Fruit fly (Drosophila melanogaster) whole organism, embryonic: ENCODE measurements around the gene Zaf1.

Experiments
- Ada2b ChIP-seq: fragments of 200-800 bp; sonication (Bioruptor generic); IDR thresholded peaks from 2 replicates; pipeline ENCODE4 v1.3.6; 2022; ENCODE audit warnings: missing biosample characterization, missing genetic modification characterization
- BEAF-32 ChIP-seq: fragments of 200-800 bp; sonication (Bioruptor generic); optimal IDR thresholded peaks from 3 replicates; lab custom pipeline; 2017; ENCODE audit warnings: missing biosample characterization, missing genetic modification characterization, mild to moderate bottlenecking, moderate library complexity, missing genetic modification reagents
- Bteb2 ChIP-seq: fragments of 200-800 bp; sonication (Bioruptor generic); optimal IDR thresholded peaks from 2 replicates; lab custom pipeline; 2016; ENCODE audit warnings: missing biosample characterization, missing genetic modification characterization
- CG12236 ChIP-seq: fragments of 200-800 bp; sonication (Bioruptor generic); optimal IDR thresholded peaks from 2 replicates; lab custom pipeline; 2016; ENCODE audit warnings: missing biosample characterization, missing genetic modification characterization
- CG1233 ChIP-seq: fragments of 200-800 bp; sonication (Bioruptor generic); optimal IDR thresholded peaks from 4 replicates; lab custom pipeline; 2018; ENCODE audit warnings: missing biosample characterization, mild to moderate bottlenecking, missing genetic modification characterization
- CG13894 ChIP-seq: fragments of 200-800 bp; sonication (Bioruptor generic); optimal IDR thresholded peaks from 3 replicates; lab custom pipeline; 2018; ENCODE audit warnings: missing biosample characterization, mild to moderate bottlenecking, missing genetic modification characterization, moderate library complexity
- CG14710 ChIP-seq: fragments of 200-800 bp; sonication (Bioruptor generic); optimal IDR thresholded peaks from 3 replicates; lab custom pipeline; 2019; ENCODE audit warnings: missing biosample characterization, mild to moderate bottlenecking, missing genetic modification characterization, moderate library complexity
- CG14965 ChIP-seq: fragments of 200-800 bp; sonication (Bioruptor generic); optimal IDR thresholded peaks from 2 replicates; lab custom pipeline; 2016; ENCODE audit warnings: missing biosample characterization, missing genetic modification characterization, borderline replicate concordance
- CG1529 ChIP-seq: fragments of 200-800 bp; sonication (Bioruptor generic); optimal IDR thresholded peaks from 3 replicates; lab custom pipeline; 2018; ENCODE audit warnings: missing biosample characterization, missing genetic modification characterization
- CG3847 ChIP-seq: fragments of 200-800 bp; sonication (Bioruptor generic); IDR thresholded peaks from 2 replicates; pipeline ENCODE4 v1.3.6; 2022; ENCODE audit warnings: missing biosample characterization, missing genetic modification characterization
- CG4404 ChIP-seq: fragments of 200-800 bp; sonication (Bioruptor generic); IDR thresholded peaks from 2 replicates; pipeline ENCODE4 v1.3.6; 2022; ENCODE audit warnings: missing biosample characterization, missing genetic modification characterization
- CG4617 ChIP-seq: fragments of 200-800 bp; sonication (Bioruptor generic); optimal IDR thresholded peaks from 3 replicates; lab custom pipeline; 2016; ENCODE audit warnings: missing biosample characterization, missing genetic modification characterization, borderline replicate concordance
- CG4707 ChIP-seq: fragments of 200-800 bp; sonication (Bioruptor generic); optimal IDR thresholded peaks from 2 replicates; lab custom pipeline; 2018; ENCODE audit warnings: missing biosample characterization, mild to moderate bottlenecking, missing genetic modification characterization, moderate library complexity
- CG4730 ChIP-seq: fragments of 200-800 bp; sonication (Bioruptor generic); IDR thresholded peaks from 2 replicates; pipeline ENCODE4 v1.3.6; 2022; ENCODE audit warnings: missing biosample characterization, missing genetic modification characterization
- CG6272 ChIP-seq: fragments of 200-800 bp; sonication (Bioruptor generic); IDR thresholded peaks from 2 replicates; pipeline ENCODE4 v1.3.6; 2022; ENCODE audit warnings: missing biosample characterization, missing genetic modification characterization
- CG8290 ChIP-seq, 3 experiments: fragments of 200-800 bp; sonication (Bioruptor generic); optimal IDR thresholded peaks; 2 replicates each; lab custom pipeline; 2016 to 2019; ENCODE audit warnings: missing biosample characterization in 3 of 3, missing genetic modification characterization in 3 of 3, mild to moderate bottlenecking in 2 of 3, moderate library complexity in 1 of 3
- CG8478 ChIP-seq: fragments of >200 bp; optimal IDR thresholded peaks from 2 replicates; lab custom pipeline; 2018
- CG9437 ChIP-seq: fragments of 200-800 bp; sonication (Bioruptor generic); optimal IDR thresholded peaks from 2 replicates; lab custom pipeline; 2018; ENCODE audit warnings: missing biosample characterization, mild to moderate bottlenecking, missing genetic modification characterization
- Dfd ChIP-seq, 2 experiments: fragments of >200 bp; optimal IDR thresholded peaks; 2 replicates each; lab custom pipeline; 2017; ENCODE audit warnings: missing biosample characterization in 2 of 2, missing genetic modification characterization in 2 of 2
- Dll ChIP-seq: fragments of 200-800 bp; sonication (Bioruptor generic); IDR thresholded peaks from 4 replicates; pipeline ENCODE4 v1.3.6; 2022; ENCODE audit warnings: missing biosample characterization, missing genetic modification characterization; ENCODE audit not compliant: partially characterized antibody
- Drgx ChIP-seq: fragments of 200-800 bp; sonication (Bioruptor generic); IDR thresholded peaks from 2 replicates; pipeline ENCODE4 v1.3.6; 2022; ENCODE audit warnings: missing biosample characterization, missing genetic modification characterization
- HLH54F ChIP-seq: fragments of 200-800 bp; sonication (Bioruptor generic); optimal IDR thresholded peaks from 3 replicates; lab custom pipeline; 2016; ENCODE audit warnings: missing biosample characterization, missing genetic modification characterization
- Hr3 ChIP-seq: fragments of 200-800 bp; sonication (Bioruptor generic); optimal IDR thresholded peaks from 3 replicates; lab custom pipeline; 2016; ENCODE audit warnings: missing biosample characterization, missing genetic modification characterization
- Lhr ChIP-seq: fragments of 200-800 bp; sonication (Bioruptor generic); optimal IDR thresholded peaks from 3 replicates; lab custom pipeline; 2017; ENCODE audit warnings: mild to moderate bottlenecking, missing biosample characterization, missing genetic modification reagents, missing genetic modification characterization
- MBD-R2 ChIP-seq: fragments of 200-800 bp; sonication (Bioruptor generic); IDR thresholded peaks from 2 replicates; pipeline ENCODE4 v1.3.6; 2022; ENCODE audit warnings: missing biosample characterization, missing genetic modification characterization
- Pdp1 ChIP-seq, 2 experiments: fragments of 200-800 bp; sonication (Bioruptor generic); optimal IDR thresholded peaks; 3 replicates each; lab custom pipeline; 2016; ENCODE audit warnings: missing biosample characterization in 2 of 2, missing genetic modification characterization in 2 of 2, mild to moderate bottlenecking in 1 of 2, moderate library complexity in 1 of 2
- Six4 ChIP-seq: fragments of 200-800 bp; sonication (Bioruptor generic); optimal IDR thresholded peaks from 2 replicates; lab custom pipeline; 2016; ENCODE audit warnings: missing biosample characterization, missing genetic modification characterization
- TFAM ChIP-seq: fragments of 200-800 bp; sonication (Bioruptor generic); optimal IDR thresholded peaks from 2 replicates; lab custom pipeline; 2017; ENCODE audit warnings: missing biosample characterization, missing genetic modification characterization, inconsistent platforms
- br ChIP-seq: fragments of >200 bp; optimal IDR thresholded peaks from 2 replicates; lab custom pipeline; 2017
- chinmo ChIP-seq: fragments of 200-800 bp; sonication (Bioruptor generic); IDR thresholded peaks from 4 replicates; pipeline ENCODE4 v1.3.6; 2022; ENCODE audit warnings: missing biosample characterization, missing genetic modification characterization; ENCODE audit not compliant: partially characterized antibody
- corto ChIP-seq: fragments of 200-800 bp; sonication (Bioruptor generic); optimal IDR thresholded peaks from 2 replicates; lab custom pipeline; 2016; ENCODE audit warnings: missing biosample characterization, mild to moderate bottlenecking, missing genetic modification characterization, moderate library complexity
- crc ChIP-seq: fragments of 200-800 bp; sonication (Bioruptor generic); optimal IDR thresholded peaks from 2 replicates; lab custom pipeline; 2016; ENCODE audit warnings: missing biosample characterization, missing genetic modification characterization
- da ChIP-seq: fragments of 200-800 bp; sonication (Bioruptor generic); optimal IDR thresholded peaks from 2 replicates; lab custom pipeline; 2016; ENCODE audit warnings: missing biosample characterization, missing genetic modification characterization
- dan ChIP-seq: fragments of 200-800 bp; sonication (Bioruptor generic); IDR thresholded peaks from 2 replicates; pipeline ENCODE4 v1.3.6; 2022; ENCODE audit warnings: missing biosample characterization, missing genetic modification characterization
- gsb ChIP-seq: fragments of 200-800 bp; sonication (Bioruptor generic); IDR thresholded peaks from 2 replicates; pipeline ENCODE4 v1.3.6; 2022; ENCODE audit warnings: missing biosample characterization, missing genetic modification characterization
- her ChIP-seq: fragments of 200-800 bp; sonication (Bioruptor generic); optimal IDR thresholded peaks from 2 replicates; lab custom pipeline; 2016; ENCODE audit warnings: missing biosample characterization, missing genetic modification characterization
- ind ChIP-seq: fragments of 200-800 bp; sonication (Bioruptor generic); optimal IDR thresholded peaks from 3 replicates; lab custom pipeline; 2016; ENCODE audit warnings: missing biosample characterization, missing genetic modification characterization
- ken ChIP-seq: fragments of 200-800 bp; sonication (Bioruptor generic); IDR thresholded peaks from 3 replicates; pipeline ENCODE4 v1.3.6; 2022; ENCODE audit warnings: missing biosample characterization, missing genetic modification characterization
- lab ChIP-seq: fragments of 200-800 bp; sonication (Bioruptor generic); optimal IDR thresholded peaks from 3 replicates; lab custom pipeline; 2017; ENCODE audit warnings: missing biosample characterization, missing genetic modification characterization, mild to moderate bottlenecking, moderate library complexity, missing genetic modification reagents
- mirr ChIP-seq: fragments of 200-800 bp; sonication (Bioruptor generic); optimal IDR thresholded peaks from 3 replicates; lab custom pipeline; 2018; ENCODE audit warnings: missing biosample characterization, mild to moderate bottlenecking, missing genetic modification characterization
- odd ChIP-seq: fragments of 200-800 bp; sonication (Bioruptor generic); optimal IDR thresholded peaks from 2 replicates; lab custom pipeline; 2017; ENCODE audit warnings: missing biosample characterization, mild to moderate bottlenecking, missing genetic modification characterization
- pfk ChIP-seq: fragments of 200-800 bp; sonication (Bioruptor generic); optimal IDR thresholded peaks from 2 replicates; lab custom pipeline; 2018; ENCODE audit warnings: missing biosample characterization, mild to moderate bottlenecking, missing genetic modification characterization, moderate library complexity
- repo ChIP-seq: fragments of 200-800 bp; sonication (Bioruptor generic); optimal IDR thresholded peaks from 2 replicates; lab custom pipeline; 2016; ENCODE audit warnings: missing biosample characterization, missing genetic modification characterization
- ro ChIP-seq: fragments of 200-800 bp; sonication (Bioruptor generic); IDR thresholded peaks from 2 replicates; pipeline ENCODE4 v1.3.6; 2022; ENCODE audit warnings: missing biosample characterization, missing genetic modification characterization
- scrt ChIP-seq: fragments of 200-800 bp; sonication (Bioruptor generic); optimal IDR thresholded peaks from 2 replicates; lab custom pipeline; 2018; ENCODE audit warnings: missing biosample characterization, mild to moderate bottlenecking, missing genetic modification characterization, moderate library complexity
- sug ChIP-seq: fragments of 200-800 bp; optimal IDR thresholded peaks from 2 replicates; lab custom pipeline; 2019; ENCODE audit warnings: missing biosample characterization, mild to moderate bottlenecking, missing genetic modification characterization, moderate library complexity
- tio ChIP-seq: fragments of 200-800 bp; sonication (Bioruptor generic); optimal IDR thresholded peaks from 2 replicates; lab custom pipeline; 2017; ENCODE audit warnings: missing biosample characterization, missing genetic modification characterization, inconsistent platforms
- twi ChIP-seq: fragments of 200-800 bp; optimal IDR thresholded peaks from 2 replicates; lab custom pipeline; 2019; ENCODE audit warnings: missing biosample characterization, mild to moderate bottlenecking, missing genetic modification characterization, moderate library complexity
- tx ChIP-seq: fragments of 200-800 bp; sonication (Bioruptor generic); optimal IDR thresholded peaks from 2 replicates; lab custom pipeline; 2016; ENCODE audit warnings: missing biosample characterization, missing genetic modification characterization
- unc-4 ChIP-seq: fragments of 200-800 bp; sonication (Bioruptor generic); IDR thresholded peaks from 2 replicates; pipeline ENCODE4 v1.3.6; 2022; ENCODE audit warnings: missing biosample characterization, missing genetic modification characterization; ENCODE audit not compliant: partially characterized antibody
- vvl ChIP-seq: fragments of 200-800 bp; sonication (Bioruptor generic); IDR thresholded peaks from 2 replicates; pipeline ENCODE4 v1.3.6; 2022; ENCODE audit warnings: missing biosample characterization, missing genetic modification characterization

Zaf1 gene

DNA sequence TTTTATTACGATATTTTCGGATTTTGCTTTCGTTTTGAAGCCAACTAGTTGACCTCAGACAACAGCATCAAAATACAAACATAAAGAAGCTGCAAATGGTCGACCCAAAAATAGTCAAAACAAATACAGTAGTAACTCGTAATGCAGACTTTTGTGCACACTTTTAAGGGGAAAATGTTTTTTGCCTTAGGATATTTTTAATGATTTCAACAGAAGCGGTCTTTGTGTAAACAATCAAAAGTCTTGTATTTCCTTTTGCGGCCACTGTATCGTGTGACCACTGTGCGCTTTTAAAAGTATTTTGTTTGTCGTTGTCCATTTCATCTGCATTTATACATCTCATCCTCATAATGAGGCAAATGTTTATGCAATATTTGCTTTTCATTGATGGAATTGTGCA lies 24.0 kb upstream of the Zaf1 start (continued):
- TF ChIP-seq CG12236 (GFP tag; lab: Kevin White, UChicago) (peak; percentile 88), lab (GFP tag; lab: Kevin White, UChicago) (peak; percentile 98), corto (GFP tag; lab: Kevin White, UChicago) (no peak), Lhr (GFP tag; lab: Kevin White, UChicago) (peak; percentile 40), CG4707 (peak; percentile 82), Pdp1 (GFP tag; optimal IDR thresholded peaks at IDR 0.05; lab: Kevin White, UChicago) (peak; percentile 95 to 98), da (peak; percentile 95), br (lab: Kevin White, UChicago) (no peak), tio (GFP tag; lab: Kevin White, UChicago) (peak; percentile 94), her (GFP tag; lab: Kevin White, UChicago) (peak; percentile 96), Drgx (GFP tag; lab: Robert Waterston, UW) (peak; percentile 89), CG14965 (GFP tag; lab: Kevin White, UChicago) (peak; percentile 73), CG3847 (GFP tag; lab: Robert Waterston, UW) (peak; percentile 98), mirr (GFP tag; lab: Kevin White, UChicago) (peak; percentile 98), twi (tag; lab: Kevin White, UChicago) (peak; percentile 82), CG9437 (GFP tag; lab: Kevin White, UChicago) (peak; percentile 85), CG4730 (peak; percentile 95), ken (GFP tag; lab: Robert Waterston, UW) (peak; percentile 96), Dll (no peak), chinmo (GFP tag; lab: Robert Waterston, UW) (peak; percentile 54; the same call in 1 of the 4 replicates), MBD-R2 (GFP tag; lab: Robert Waterston, UW) (peak; percentile 94), CG4617 (GFP tag; lab: Kevin White, UChicago) (peak; percentile 83), Dfd (GFP tag; optimal IDR thresholded peaks at IDR 0.05; lab: Kevin White, UChicago) (no peak), CG6272 (GFP tag; lab: Robert Waterston, UW) (peak; percentile 93), CG14710 (peak; percentile 53), unc-4 (GFP tag; lab: Robert Waterston, UW) (no peak), CG8478 (lab: Kevin White, UChicago) (no peak), crc (GFP tag; lab: Kevin White, UChicago) (peak; percentile 97), vvl (peak; percentile 99), Six4 (GFP tag; lab: Kevin White, UChicago) (peak; percentile 92), repo (peak; percentile 96), BEAF-32 (peak; percentile 9), HLH54F (GFP tag; lab: Kevin White, UChicago) (peak; percentile 97), Bteb2 (peak; percentile 96), pfk (peak; percentile 34), CG4404 (GFP tag; lab: Robert Waterston, UW) (peak; percentile 94), sug (tag; lab: Kevin White, UChicago) (peak; percentile 96), TFAM (GFP tag; lab: Kevin White, UChicago) (peak; percentile 8), scrt (GFP tag; lab: Kevin White, UChicago) (peak; percentile 93), ro (GFP tag; lab: Robert Waterston, UW) (peak; percentile 86), tx (GFP tag; lab: Kevin White, UChicago) (peak; percentile 95), gsb (GFP tag; lab: Robert Waterston, UW) (peak; percentile 96), CG8290 (GFP tag; optimal IDR thresholded peaks at IDR 0.05; lab: Kevin White, UChicago) (peak; percentile 81), CG8290 (tag; optimal IDR thresholded peaks at IDR 0.05; lab: Kevin White, UChicago) (peak; percentile 17 to 99), CG13894 (peak; percentile 93), CG1233 (peak; percentile 95), Hr3 (peak; percentile 93), dan (peak; percentile 68), Ada2b (peak; percentile 98), CG1529 (peak; percentile 79), odd (peak; percentile 92), ind (peak; percentile 98)
